Worm (Caenorhabditis elegans) whole organism, L3 larva: ENCODE results near the gene sra-38.

Experiments used
- ZK546.5 ChIP-seq: sonication (generic microtip); optimal IDR thresholded peaks from 2 replicates; lab custom pipeline; 2017; ENCODE audit warnings: missing biosample characterization, missing genetic modification characterization
- aly-2 ChIP-seq: fragments of 150-350 bp; optimal IDR thresholded peaks from 2 replicates; lab custom pipeline; 2014; ENCODE audit warnings: missing biosample characterization, missing genetic modification characterization
- ama-1 ChIP-seq: fragments of 150-350 bp; optimal IDR thresholded peaks from 2 replicates; lab custom pipeline; 2018
- ceh-16 ChIP-seq: sonication (generic microtip); optimal IDR thresholded peaks from 2 replicates; lab custom pipeline; 2017; ENCODE audit warnings: missing biosample characterization, missing genetic modification characterization
- ceh-28 ChIP-seq: fragments of 150-350 bp; optimal IDR thresholded peaks from 2 replicates; lab custom pipeline; 2014; ENCODE audit warnings: missing biosample characterization, missing genetic modification reagents, missing genetic modification characterization
- ceh-82 ChIP-seq: fragments of 150-350 bp; optimal IDR thresholded peaks from 2 replicates; lab custom pipeline; 2014; ENCODE audit warnings: missing biosample characterization, missing genetic modification characterization
- ceh-9 ChIP-seq: sonication (generic microtip); optimal IDR thresholded peaks from 2 replicates; lab custom pipeline; 2018; ENCODE audit warnings: missing biosample characterization, missing genetic modification characterization
- daf-12 ChIP-seq: fragments of 150-350 bp; optimal IDR thresholded peaks from 2 replicates; lab custom pipeline; 2014; ENCODE audit warnings: missing biosample characterization, missing genetic modification reagents, missing genetic modification characterization
- egl-27 ChIP-seq: sonication (generic microtip); optimal IDR thresholded peaks from 4 replicates; lab custom pipeline; 2017; ENCODE audit warnings: missing biosample characterization, missing genetic modification reagents, missing genetic modification characterization
- egl-5 ChIP-seq: fragments of 150-350 bp; optimal IDR thresholded peaks from 2 replicates; lab custom pipeline; 2017; ENCODE audit warnings: missing biosample characterization, missing genetic modification reagents, missing genetic modification characterization, inconsistent platforms
- elt-1 ChIP-seq: fragments of 150-350 bp; optimal IDR thresholded peaks from 2 replicates; lab custom pipeline; 2014; ENCODE audit warnings: missing biosample characterization, missing genetic modification characterization
- elt-3 ChIP-seq, 3 experiments: fragments of 150-350 bp in 1 of 3; sonication (generic microtip) in 2 of 3; optimal IDR thresholded peaks; 2 replicates in 2 of 3; 4 replicates in 1 of 3; lab custom pipeline; 2014 to 2017; ENCODE audit warnings: missing biosample characterization in 3 of 3, missing genetic modification characterization in 3 of 3
- fkh-10 ChIP-seq: sonication (generic microtip); optimal IDR thresholded peaks from 2 replicates; lab custom pipeline; 2017; ENCODE audit warnings: missing biosample characterization, missing genetic modification reagents, missing genetic modification characterization
- fkh-2 ChIP-seq: fragments of 150-350 bp; optimal IDR thresholded peaks from 2 replicates; lab custom pipeline; 2014; ENCODE audit warnings: missing biosample characterization, missing genetic modification reagents, missing genetic modification characterization
- fos-1 ChIP-seq: fragments of 150-350 bp; optimal IDR thresholded peaks from 2 replicates; lab custom pipeline; 2014; ENCODE audit warnings: missing biosample characterization, missing genetic modification characterization
- jun-1 ChIP-seq: fragments of 150-350 bp; optimal IDR thresholded peaks from 2 replicates; lab custom pipeline; 2014; ENCODE audit warnings: missing biosample characterization, missing genetic modification reagents, missing genetic modification characterization
- lin-39 ChIP-seq: fragments of 150-350 bp; optimal IDR thresholded peaks from 2 replicates; lab custom pipeline; 2018; ENCODE audit warnings: missing biosample characterization, missing genetic modification reagents, missing genetic modification characterization
- lsy-12 ChIP-seq: sonication (generic microtip); optimal IDR thresholded peaks from 2 replicates; lab custom pipeline; 2016; ENCODE audit warnings: mild to moderate bottlenecking, missing genetic modification characterization, missing compliant biosample characterization
- mdl-1 ChIP-seq: fragments of 150-350 bp; optimal IDR thresholded peaks from 2 replicates; lab custom pipeline; 2014; ENCODE audit warnings: missing biosample characterization, missing genetic modification characterization
- nfya-1 ChIP-seq: sonication (generic microtip); optimal IDR thresholded peaks from 2 replicates; lab custom pipeline; 2017; ENCODE audit warnings: missing genetic modification characterization, mild to moderate bottlenecking, missing compliant biosample characterization, antibody characterized with exemption, moderate library complexity; ENCODE audit not compliant: insufficient read depth
- nhr-11 ChIP-seq: fragments of 150-350 bp; optimal IDR thresholded peaks from 2 replicates; lab custom pipeline; 2014; ENCODE audit warnings: missing biosample characterization, missing genetic modification characterization
- nhr-12 ChIP-seq: fragments of 150-350 bp; optimal IDR thresholded peaks from 2 replicates; lab custom pipeline; 2014; ENCODE audit warnings: missing biosample characterization, missing genetic modification characterization
- nhr-23 ChIP-seq: fragments of 150-350 bp; optimal IDR thresholded peaks from 2 replicates; lab custom pipeline; 2014; ENCODE audit warnings: missing biosample characterization, missing genetic modification reagents, missing genetic modification characterization
- nhr-237 ChIP-seq: fragments of 150-350 bp; optimal IDR thresholded peaks from 2 replicates; lab custom pipeline; 2014; ENCODE audit warnings: missing biosample characterization, missing genetic modification characterization
- nhr-25 ChIP-seq: sonication (generic microtip); optimal IDR thresholded peaks from 2 replicates; lab custom pipeline; 2017; ENCODE audit warnings: missing biosample characterization, missing genetic modification characterization
- nhr-28 ChIP-seq: fragments of 150-350 bp; optimal IDR thresholded peaks from 2 replicates; lab custom pipeline; 2014; ENCODE audit warnings: missing biosample characterization, missing genetic modification characterization
- nhr-43 ChIP-seq: sonication (generic microtip); optimal IDR thresholded peaks from 2 replicates; lab custom pipeline; 2016; ENCODE audit warnings: mild to moderate bottlenecking, missing genetic modification characterization, missing compliant biosample characterization; ENCODE audit not compliant: poor library complexity, severe bottlenecking
- nhr-67 ChIP-seq: fragments of 150-350 bp; optimal IDR thresholded peaks from 2 replicates; lab custom pipeline; 2014; ENCODE audit warnings: missing biosample characterization, missing genetic modification characterization
- nhr-76 ChIP-seq: fragments of 150-350 bp; sonication (generic microtip); optimal IDR thresholded peaks from 5 replicates; lab custom pipeline; 2014; ENCODE audit warnings: missing biosample characterization, missing genetic modification characterization
- nhr-77 ChIP-seq: fragments of 150-350 bp; optimal IDR thresholded peaks from 2 replicates; lab custom pipeline; 2014; ENCODE audit warnings: missing biosample characterization, missing genetic modification characterization
- pha-4 ChIP-seq: fragments of 150-350 bp; optimal IDR thresholded peaks from 2 replicates; lab custom pipeline; 2014; ENCODE audit warnings: missing biosample characterization, missing genetic modification reagents, missing genetic modification characterization
- pqm-1 ChIP-seq: fragments of 150-350 bp; optimal IDR thresholded peaks from 2 replicates; lab custom pipeline; 2017; ENCODE audit warnings: missing biosample characterization, missing genetic modification characterization, inconsistent platforms
- sea-2 ChIP-seq: fragments of 150-350 bp; sonication (generic microtip); optimal IDR thresholded peaks from 4 replicates; lab custom pipeline; 2014; ENCODE audit warnings: missing biosample characterization, missing genetic modification reagents, missing genetic modification characterization
- skn-1 ChIP-seq: fragments of 150-350 bp; optimal IDR thresholded peaks from 2 replicates; lab custom pipeline; 2014; ENCODE audit warnings: missing biosample characterization, missing genetic modification characterization
- snpc-4 ChIP-seq: fragments of 150-350 bp; optimal IDR thresholded peaks from 2 replicates; lab custom pipeline; 2014; ENCODE audit warnings: missing biosample characterization, missing genetic modification characterization
- tbx-2 ChIP-seq: sonication (generic microtip); optimal IDR thresholded peaks from 2 replicates; lab custom pipeline; 2016; ENCODE audit warnings: mild to moderate bottlenecking, missing genetic modification characterization, missing compliant biosample characterization
- unc-39 ChIP-seq: sonication (generic microtip); optimal IDR thresholded peaks from 4 replicates; lab custom pipeline; 2017; ENCODE audit warnings: missing biosample characterization, missing genetic modification characterization
- unc-62 ChIP-seq: fragments of 150-350 bp; sonication (generic microtip); optimal IDR thresholded peaks from 4 replicates; lab custom pipeline; 2014; ENCODE audit warnings: missing biosample characterization, missing genetic modification reagents, missing genetic modification characterization
- zag-1 ChIP-seq: fragments of 150-350 bp; optimal IDR thresholded peaks from 2 replicates; lab custom pipeline; 2014; ENCODE audit warnings: missing biosample characterization, missing genetic modification characterization
- ztf-11 ChIP-seq: fragments of 150-350 bp; optimal IDR thresholded peaks from 2 replicates; lab custom pipeline; 2014; ENCODE audit warnings: missing biosample characterization, missing genetic modification characterization
- ztf-4 ChIP-seq: fragments of 150-350 bp; optimal IDR thresholded peaks from 2 replicates; lab custom pipeline; 2014; ENCODE audit warnings: missing biosample characterization, missing genetic modification characterization

sra-38 gene

DNA sequence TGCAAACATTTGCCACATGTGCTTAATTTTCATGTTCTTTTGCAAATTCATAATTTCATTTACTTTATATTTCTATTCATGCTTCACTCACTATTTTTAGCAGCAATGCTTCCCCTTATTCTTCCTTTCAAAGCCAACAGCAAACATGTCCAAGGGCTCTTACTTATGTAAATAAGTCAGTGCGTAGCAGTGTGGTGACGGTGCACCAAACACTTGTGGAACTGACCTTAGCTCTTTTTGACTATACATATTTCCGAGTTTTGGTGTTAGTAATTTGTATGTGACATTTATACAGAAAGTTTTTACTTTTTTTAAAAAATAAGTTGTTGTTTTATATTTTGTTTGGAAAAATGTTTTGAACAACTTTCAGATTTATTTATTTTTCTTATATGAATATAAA lies 45.1 kb upstream of the sra-38 start:
- TF ChIP-seq nhr-237 = no peak
- TF ChIP-seq snpc-4 (tag; lab: Kevin White, UChicago) = no peak
- TF ChIP-seq lin-39 (tag; lab: Kevin White, UChicago) = no peak
- no peak for TF ChIP-seq unc-39 (tag; lab: Kevin White, UChicago)
- no peak for TF ChIP-seq tbx-2 (tag; lab: Kevin White, UChicago)
- TF ChIP-seq unc-62 (GFP tag; lab: Kevin White, UChicago) = no peak
- no peak for TF ChIP-seq sea-2 (GFP tag; lab: Kevin White, UChicago)
- no peak for TF ChIP-seq nhr-11 (tag; lab: Kevin White, UChicago)
- no peak for TF ChIP-seq ztf-4 (tag; lab: Kevin White, UChicago)
- no peak for TF ChIP-seq ceh-82 (tag; lab: Kevin White, UChicago)
- TF ChIP-seq zag-1 (tag; lab: Kevin White, UChicago) = no peak
- TF ChIP-seq ztf-11 = no peak
- TF ChIP-seq nhr-77 (tag; lab: Kevin White, UChicago) = no peak

DNA sequence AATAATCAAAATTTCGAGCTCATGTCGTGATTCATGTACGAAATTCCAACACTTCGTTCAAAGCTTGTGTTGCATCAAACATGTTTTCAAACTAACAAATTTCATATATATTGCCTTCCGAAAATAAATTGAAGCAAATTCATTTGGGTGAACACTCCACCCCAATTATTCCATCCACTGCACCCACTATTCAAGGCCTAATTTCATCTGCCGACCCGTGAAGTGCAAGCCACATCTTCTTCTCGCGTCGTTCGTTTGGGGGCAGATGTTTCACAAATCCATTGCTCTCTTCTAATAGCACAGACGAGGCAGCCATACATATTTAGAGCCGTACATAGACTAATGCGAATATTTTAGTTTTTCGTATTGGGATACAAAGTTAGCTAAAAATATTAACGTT lies 44.2 kb upstream of the sra-38 start:
- no peak for TF ChIP-seq nhr-43
- no peak for TF ChIP-seq ztf-4 (tag; lab: Kevin White, UChicago)
- no peak for TF ChIP-seq nhr-77 (tag; lab: Kevin White, UChicago)
- TF ChIP-seq fkh-2 = no peak
- TF ChIP-seq jun-1 = no peak
- TF ChIP-seq mdl-1 = no peak
- TF ChIP-seq egl-5 (tag; lab: Kevin White, UChicago) = no peak
- TF ChIP-seq aly-2 = no peak
- no peak for TF ChIP-seq skn-1
- no peak for TF ChIP-seq sea-2 (GFP tag; lab: Kevin White, UChicago)
- no peak for TF ChIP-seq unc-62 (GFP tag; lab: Kevin White, UChicago)
- TF ChIP-seq nhr-11 (tag; lab: Kevin White, UChicago) = no peak
- no peak for TF ChIP-seq tbx-2 (tag; lab: Kevin White, UChicago)
- no peak for TF ChIP-seq snpc-4 (tag; lab: Kevin White, UChicago)

DNA sequence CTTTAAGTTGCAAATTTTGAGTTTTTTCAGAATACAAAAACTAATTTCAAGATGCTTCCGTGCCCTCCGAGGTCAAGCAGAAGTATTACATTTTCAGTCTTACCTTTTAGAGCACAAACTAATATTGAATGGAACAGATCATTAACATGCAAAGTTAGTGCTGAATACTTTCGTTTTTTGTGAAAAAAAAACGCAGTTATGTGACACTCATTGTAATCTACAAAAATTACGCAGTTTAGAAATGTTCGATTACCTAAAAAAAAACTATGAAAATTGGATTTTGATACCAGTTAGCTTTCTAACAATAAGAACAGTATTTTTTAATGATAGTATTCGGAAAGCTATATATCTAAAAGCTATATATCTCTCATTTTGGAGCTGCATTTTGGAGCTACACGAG lies 41.9 kb upstream of the sra-38 start:
- TF ChIP-seq nhr-28 (tag; lab: Kevin White, UChicago) (no peak), pqm-1 (tag; lab: Kevin White, UChicago) (no peak), egl-27 (tag; lab: Kevin White, UChicago) (no peak)
- TF ChIP-seq, all 47 proteins: peak for 0

DNA sequence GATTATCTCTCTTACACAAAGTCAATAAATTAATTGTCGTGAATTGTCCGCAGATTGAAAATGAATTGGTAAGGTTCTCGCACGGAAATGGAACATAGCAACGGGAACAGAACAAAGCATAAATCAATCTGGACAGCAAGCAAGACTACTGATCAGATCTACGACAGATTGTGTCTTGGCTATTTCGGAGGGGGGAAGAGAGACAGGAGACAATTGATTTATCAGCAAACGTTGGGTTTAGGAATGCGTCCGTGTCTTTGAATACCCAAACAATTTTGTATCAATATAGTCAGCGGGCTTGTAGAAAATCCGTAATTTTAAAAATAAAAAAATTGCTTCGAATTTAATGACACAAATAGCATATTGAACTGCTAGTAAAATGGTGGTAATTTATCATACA lies 41.3 kb upstream of the sra-38 start:
- TF ChIP-seq aly-2 (no peak), skn-1 (no peak), ceh-16 (no peak), nhr-77 (tag; lab: Kevin White, UChicago) (no peak), ceh-28 (tag; lab: Kevin White, UChicago) (no peak), nhr-11 (tag; lab: Kevin White, UChicago) (no peak), fkh-10 (GFP tag; lab: Kevin White, UChicago) (no peak), pha-4 (tag; lab: Kevin White, UChicago) (no peak), elt-3 (tag; optimal IDR thresholded peaks at IDR 0.05; lab: Kevin White, UChicago) (peak in 2 of 3 experiments; percentile 58 to 86), elt-1 (peak; percentile 44), nhr-43 (peak; percentile 67), nhr-237 (no peak), nfya-1 (tag; lab: Kevin White, UChicago) (no peak), ztf-11 (no peak), ZK546.5 (tag; lab: Kevin White, UChicago) (no peak), ceh-82 (tag; lab: Kevin White, UChicago) (no peak), nhr-25 (tag; lab: Kevin White, UChicago) (peak; percentile 29), mdl-1 (no peak), nhr-76 (no peak), ceh-9 (no peak), daf-12 (tag; lab: Kevin White, UChicago) (no peak), unc-39 (tag; lab: Kevin White, UChicago) (no peak), snpc-4 (tag; lab: Kevin White, UChicago) (no peak), nhr-67 (no peak), lin-39 (tag; lab: Kevin White, UChicago) (no peak), nhr-12 (no peak), ama-1 (peak; percentile 57), fos-1 (tag; lab: Kevin White, UChicago) (no peak), nhr-23 (tag; lab: Kevin White, UChicago) (peak; percentile 53), egl-27 (tag; lab: Kevin White, UChicago) (no peak), unc-62 (GFP tag; lab: Kevin White, UChicago) (peak; percentile 28), pqm-1 (tag; lab: Kevin White, UChicago) (no peak), lsy-12 (tag; lab: Kevin White, UChicago) (peak; percentile 26)
